Worm (Caenorhabditis elegans): ENCODE results near the gene nxf-1.

- TF ChIP-seq mdl-1 (tag; optimal IDR thresholded peaks at IDR 0.05): no peak
- TF ChIP-seq zfp-3 (GFP tag; conservative IDR thresholded peaks at IDR 0.05): no peak
- TF ChIP-seq pqm-1 (tag; optimal IDR thresholded peaks at IDR 0.05): no peak
- no peak for TF ChIP-seq unc-130 (GFP tag; optimal IDR thresholded peaks at IDR 0.05)
- no peak for TF ChIP-seq Y48G9A.11 (GFP tag; IDR thresholded peaks at IDR 0.05)
- TF ChIP-seq R02D3.7 (tag; optimal IDR thresholded peaks at IDR 0.05): no peak
- no peak for TF ChIP-seq lin-39 (tag; optimal IDR thresholded peaks at IDR 0.05)
- no peak for TF ChIP-seq pha-4 (GFP tag; IDR thresholded peaks at IDR 0.05)
- TF ChIP-seq pha-4 (tag; optimal IDR thresholded peaks at IDR 0.05): no peak
- TF ChIP-seq lin-38 (GFP tag; IDR thresholded peaks at IDR 0.05): no peak
- TF ChIP-seq ztf-11 (tag; optimal IDR thresholded peaks at IDR 0.05): no peak
- TF ChIP-seq nhr-11 (tag; optimal IDR thresholded peaks at IDR 0.05): no peak
- TF ChIP-seq ceh-82 (tag; optimal IDR thresholded peaks at IDR 0.05): no peak
- TF ChIP-seq mep-1 (tag; optimal IDR thresholded peaks at IDR 0.05): no peak
These were observed 23.4 kb upstream of the nxf-1 start for ce11 chrV:14438099-14438739.
